Worm (Caenorhabditis elegans) whole organism, L1 larva: ENCODE results near the gene clec-49.

Experiments
- F16B12.6 ChIP-seq: fragments of 150-350 bp; optimal IDR thresholded peaks from 2 replicates; lab custom pipeline; 2014; ENCODE audit warnings: missing biosample characterization, missing genetic modification characterization
- elt-3 ChIP-seq, 6 experiments: fragments of 150-350 bp in 1 of 6; sonication (generic microtip); optimal IDR thresholded peaks; 2 replicates each; lab custom pipeline; 2017 to 2018; ENCODE audit warnings: missing biosample characterization in 6 of 6, missing genetic modification characterization in 6 of 6, inconsistent platforms in 1 of 6
- lin-13 ChIP-seq: fragments of 150-350 bp; optimal IDR thresholded peaks from 2 replicates; lab custom pipeline; 2014; ENCODE audit warnings: missing biosample characterization, missing genetic modification reagents, missing genetic modification characterization
- lin-35 ChIP-seq, 2 experiments: fragments of 150-350 bp; optimal IDR thresholded peaks; 2 replicates each; lab custom pipeline; 2014; ENCODE audit warnings: missing biosample characterization in 2 of 2, missing genetic modification characterization in 2 of 2, missing genetic modification reagents in 2 of 2
- lsy-2 ChIP-seq, 2 experiments: fragments of 150-350 bp; optimal IDR thresholded peaks; 2 replicates each; lab custom pipeline; 2014; ENCODE audit warnings: missing biosample characterization in 2 of 2, missing genetic modification characterization in 2 of 2
- mdl-1 ChIP-seq, 2 experiments: fragments of 150-350 bp; optimal IDR thresholded peaks; 2 replicates each; lab custom pipeline; 2014 to 2017; ENCODE audit warnings: missing biosample characterization in 2 of 2, missing genetic modification characterization in 2 of 2, inconsistent platforms in 1 of 2
- nhr-20 ChIP-seq: sonication (generic microtip); optimal IDR thresholded peaks from 2 replicates; lab custom pipeline; 2016; ENCODE audit warnings: mild to moderate bottlenecking, missing genetic modification characterization, missing compliant biosample characterization
- nhr-77 ChIP-seq: fragments of 150-350 bp; optimal IDR thresholded peaks from 2 replicates; lab custom pipeline; 2014; ENCODE audit warnings: missing biosample characterization, missing genetic modification characterization
- rnt-1 ChIP-seq: sonication (generic microtip); optimal IDR thresholded peaks from 2 replicates; lab custom pipeline; 2016; ENCODE audit warnings: mild to moderate bottlenecking, missing genetic modification characterization, moderate library complexity, missing compliant biosample characterization
- zag-1 ChIP-seq: fragments of 150-350 bp; optimal IDR thresholded peaks from 2 replicates; lab custom pipeline; 2014; ENCODE audit warnings: missing biosample characterization, missing genetic modification characterization

ce11 chrV:19788360-19788759 is 37.3 kb upstream of the clec-49 start, which contains the start of gene clec-258:
- TF ChIP-seq rnt-1 (tag; lab: Kevin White, UChicago): no peak
- TF ChIP-seq nhr-20: no peak
- no peak for TF ChIP-seq mdl-1 (tag; optimal IDR thresholded peaks at IDR 0.05; lab: Kevin White, UChicago)
- no peak for TF ChIP-seq lsy-2 (tag; optimal IDR thresholded peaks at IDR 0.05; lab: Kevin White, UChicago)
- no peak for TF ChIP-seq lin-35 (GFP tag; optimal IDR thresholded peaks at IDR 0.05; lab: Kevin White, UChicago)
- no peak for TF ChIP-seq lin-13
- TF ChIP-seq F16B12.6 (tag; lab: Kevin White, UChicago): no peak
- TF ChIP-seq nhr-77: no peak
- no peak for TF ChIP-seq elt-3 (tag; optimal IDR thresholded peaks at IDR 0.05; lab: Kevin White, UChicago)
- no peak for TF ChIP-seq zag-1 (tag; lab: Kevin White, UChicago)
